Worm (Caenorhabditis elegans) whole organism, L1 larva: ENCODE measurements around the gene umps-1.

Source experiments
- elt-2 ChIP-seq: sonication (generic microtip); optimal IDR thresholded peaks from 2 replicates; lab custom pipeline; 2016; ENCODE audit warnings: missing genetic modification characterization, mild to moderate bottlenecking, inconsistent platforms, missing compliant biosample characterization, missing genetic modification reagents
- nhr-90 ChIP-seq: sonication (generic microtip); optimal IDR thresholded peaks from 2 replicates; lab custom pipeline; 2016; ENCODE audit warnings: mild to moderate bottlenecking, missing genetic modification characterization, missing compliant biosample characterization; ENCODE audit not compliant: poor library complexity
- rnt-1 ChIP-seq: sonication (generic microtip); optimal IDR thresholded peaks from 2 replicates; lab custom pipeline; 2016; ENCODE audit warnings: mild to moderate bottlenecking, missing genetic modification characterization, moderate library complexity, missing compliant biosample characterization
- swsn-7 ChIP-seq: sonication (generic microtip); optimal IDR thresholded peaks from 2 replicates; lab custom pipeline; 2016; ENCODE audit warnings: missing genetic modification characterization, missing compliant biosample characterization
- tbx-2 ChIP-seq: sonication (generic microtip); optimal IDR thresholded peaks from 2 replicates; lab custom pipeline; 2016; ENCODE audit warnings: missing genetic modification characterization, missing compliant biosample characterization
- ztf-11 ChIP-seq, 2 experiments: sonication (generic microtip); optimal IDR thresholded peaks; 2 replicates each; lab custom pipeline; 2016 to 2017; ENCODE audit warnings: missing genetic modification characterization in 2 of 2, missing biosample characterization in 1 of 2, missing compliant biosample characterization in 1 of 2

- no peak for TF ChIP-seq elt-2 (tag; lab: Kevin White, UChicago)
- no peak for TF ChIP-seq nhr-90 (tag; lab: Kevin White, UChicago)
- TF ChIP-seq ztf-11 (tag; optimal IDR thresholded peaks at IDR 0.05; lab: Kevin White, UChicago) = no peak
- TF ChIP-seq rnt-1 (tag; lab: Kevin White, UChicago) = no peak
- TF ChIP-seq swsn-7 = no peak
- TF ChIP-seq tbx-2 = no peak
These were observed 2.5 kb upstream of the umps-1 start for ce11 chrIII:10359916-10360315.
